Worm (Caenorhabditis elegans): ENCODE measurements around the gene pals-33.

Gene pals-33

ce11 chrV:3649473-3649872 lies 23.7 kb upstream of the pals-33 start, which contains the start of gene str-114:
Gene str-114 (plus strand): TSS chrV:3649773.
- TF ChIP-seq ztf-29 (GFP tag; IDR thresholded peaks at IDR 0.05) (no peak), cog-1 (tag; optimal IDR thresholded peaks at IDR 0.05) (no peak), med-1 (GFP tag; optimal IDR thresholded peaks at IDR 0.05; ENCODE audit: insufficient read depth) (no peak), T22C8.4 (GFP tag; IDR thresholded peaks at IDR 0.05) (no peak)

- TF ChIP-seq med-1 (GFP tag; optimal IDR thresholded peaks at IDR 0.05; ENCODE audit: insufficient read depth), result no peak
- no peak for TF ChIP-seq T22C8.4 (GFP tag; IDR thresholded peaks at IDR 0.05)
- no peak for TF ChIP-seq ref-1 (GFP tag; conservative IDR thresholded peaks at IDR 0.05)
- TF ChIP-seq klf-2 (GFP tag; conservative IDR thresholded peaks at IDR 0.05), result no peak
- no peak for TF ChIP-seq ztf-23 (GFP tag; IDR thresholded peaks at IDR 0.05)
Measured at ce11 chrV:3659472-3659871, 13.7 kb upstream of the pals-33 start, which contains the start of gene acr-23. Gene acr-23 (minus strand): TSS chrV:3659572.

ce11 chrV:3666887-3667286 lies 6.3 kb upstream of the pals-33 start, which contains the start of gene str-113:
Gene str-113 (minus strand): TSS chrV:3666987.
- TF ChIP-seq med-1 (GFP tag; optimal IDR thresholded peaks at IDR 0.05; ENCODE audit: insufficient read depth) (no peak), ref-1 (GFP tag; conservative IDR thresholded peaks at IDR 0.05) (no peak), ztf-29 (GFP tag; IDR thresholded peaks at IDR 0.05) (no peak), klf-2 (GFP tag; conservative IDR thresholded peaks at IDR 0.05) (no peak), cog-1 (tag; optimal IDR thresholded peaks at IDR 0.05) (no peak), ztf-23 (GFP tag; IDR thresholded peaks at IDR 0.05) (no peak), T22C8.4 (GFP tag; IDR thresholded peaks at IDR 0.05) (no peak)

- TF ChIP-seq ztf-29 (GFP tag; IDR thresholded peaks at IDR 0.05) (no peak), ref-1 (GFP tag; conservative IDR thresholded peaks at IDR 0.05) (no peak), klf-2 (GFP tag; conservative IDR thresholded peaks at IDR 0.05) (no peak), cog-1 (tag; optimal IDR thresholded peaks at IDR 0.05) (no peak), T22C8.4 (GFP tag; IDR thresholded peaks at IDR 0.05) (no peak), tab-1 (GFP tag; IDR thresholded peaks at IDR 0.05) (no peak), med-1 (GFP tag; optimal IDR thresholded peaks at IDR 0.05; ENCODE audit: insufficient read depth) (no peak), ztf-23 (GFP tag; IDR thresholded peaks at IDR 0.05) (no peak), flt-1 (GFP tag; IDR thresholded peaks at IDR 0.05) (no peak)
Measured at ce11 chrV:3668464-3668863, 4.7 kb upstream of the pals-33 start, which contains the start of gene Y39H10B.2. Gene Y39H10B.2 (plus strand): TSS chrV:3668764.

ce11 chrV:3670499-3670898 lies 2.7 kb upstream of the pals-33 start, which contains the start of gene Y39H10B.3:
Gene Y39H10B.3 (plus strand): TSS chrV:3670799.
- TF ChIP-seq ztf-23 (GFP tag; IDR thresholded peaks at IDR 0.05) (no peak), T22C8.4 (GFP tag; IDR thresholded peaks at IDR 0.05) (no peak), flt-1 (GFP tag; IDR thresholded peaks at IDR 0.05) (no peak), klf-2 (GFP tag; conservative IDR thresholded peaks at IDR 0.05) (no peak), cog-1 (tag; optimal IDR thresholded peaks at IDR 0.05) (no peak), tab-1 (GFP tag; IDR thresholded peaks at IDR 0.05) (no peak), ref-1 (GFP tag; conservative IDR thresholded peaks at IDR 0.05) (no peak), ztf-29 (GFP tag; IDR thresholded peaks at IDR 0.05) (no peak), med-1 (GFP tag; optimal IDR thresholded peaks at IDR 0.05; ENCODE audit: insufficient read depth) (no peak)

- no peak for TF ChIP-seq flt-1 (GFP tag; IDR thresholded peaks at IDR 0.05)
- no peak for TF ChIP-seq T22C8.4 (GFP tag; IDR thresholded peaks at IDR 0.05)
- TF ChIP-seq med-1 (GFP tag; optimal IDR thresholded peaks at IDR 0.05; ENCODE audit: insufficient read depth), result no peak
- TF ChIP-seq tab-1 (GFP tag; IDR thresholded peaks at IDR 0.05), result no peak
Measured at ce11 chrV:3677212-3677611, 4.0 kb downstream of the pals-33 start.

ce11 chrV:3678513-3678912 lies 5.3 kb downstream of the pals-33 start:
- TF ChIP-seq ref-1 (GFP tag; conservative IDR thresholded peaks at IDR 0.05) (no peak), cog-1 (tag; optimal IDR thresholded peaks at IDR 0.05) (no peak), ztf-23 (GFP tag; IDR thresholded peaks at IDR 0.05) (no peak), tab-1 (GFP tag; IDR thresholded peaks at IDR 0.05) (no peak), T22C8.4 (GFP tag; IDR thresholded peaks at IDR 0.05) (no peak), flt-1 (GFP tag; IDR thresholded peaks at IDR 0.05) (no peak), med-1 (GFP tag; optimal IDR thresholded peaks at IDR 0.05; ENCODE audit: insufficient read depth) (no peak), klf-2 (GFP tag; conservative IDR thresholded peaks at IDR 0.05) (no peak)

ce11 chrV:3682553-3682952 lies 9.4 kb downstream of the pals-33 start, which contains the start of gene W08A12.3:
Gene W08A12.3 (plus strand): TSS chrV:3682853.
- TF ChIP-seq ztf-23 (GFP tag; IDR thresholded peaks at IDR 0.05) (no peak), ztf-29 (GFP tag; IDR thresholded peaks at IDR 0.05) (no peak), ref-1 (GFP tag; conservative IDR thresholded peaks at IDR 0.05) (no peak), flt-1 (GFP tag; IDR thresholded peaks at IDR 0.05) (no peak), klf-2 (GFP tag; conservative IDR thresholded peaks at IDR 0.05) (no peak), T22C8.4 (GFP tag; IDR thresholded peaks at IDR 0.05) (no peak), med-1 (GFP tag; optimal IDR thresholded peaks at IDR 0.05; ENCODE audit: insufficient read depth) (no peak), cog-1 (tag; optimal IDR thresholded peaks at IDR 0.05) (no peak), tab-1 (GFP tag; IDR thresholded peaks at IDR 0.05) (no peak)

- TF ChIP-seq ref-1 (GFP tag; conservative IDR thresholded peaks at IDR 0.05) (no peak), klf-2 (GFP tag; conservative IDR thresholded peaks at IDR 0.05) (no peak), tab-1 (GFP tag; IDR thresholded peaks at IDR 0.05) (0 out of 2 replicates have a peak, but pooled peaks have one; percentile 27), ztf-29 (GFP tag; IDR thresholded peaks at IDR 0.05) (no peak)
Measured at ce11 chrV:3685790-3686208, 12.6 kb downstream of the pals-33 start, which contains the start of gene W08A12.2. Gene W08A12.2 (minus strand): TSS chrV:3685892.

- TF ChIP-seq med-1 (GFP tag; optimal IDR thresholded peaks at IDR 0.05; ENCODE audit: insufficient read depth), result no peak
- no peak for TF ChIP-seq ztf-23 (GFP tag; IDR thresholded peaks at IDR 0.05)
- no peak for TF ChIP-seq cog-1 (tag; optimal IDR thresholded peaks at IDR 0.05)
- no peak for TF ChIP-seq ztf-29 (GFP tag; IDR thresholded peaks at IDR 0.05)
Measured at ce11 chrV:3686292-3686691, 13.1 kb downstream of the pals-33 start.

All from whole organism, midembryonic.